Worm (Caenorhabditis elegans): ENCODE measurements around the gene ttc-4.

ce11 chrII:5587794-5588193, 6.7 kb upstream of the ttc-4 start:
- TF ChIP-seq ztf-29 (GFP tag; IDR thresholded peaks at IDR 0.05) (no peak), tab-1 (GFP tag; IDR thresholded peaks at IDR 0.05) (no peak), flt-1 (GFP tag; IDR thresholded peaks at IDR 0.05) (no peak), ref-1 (GFP tag; conservative IDR thresholded peaks at IDR 0.05) (no peak), klf-2 (GFP tag; conservative IDR thresholded peaks at IDR 0.05) (no peak), ztf-23 (GFP tag; IDR thresholded peaks at IDR 0.05) (no peak), med-1 (GFP tag; optimal IDR thresholded peaks at IDR 0.05; ENCODE audit: insufficient read depth) (no peak)
